Fruit fly (Drosophila melanogaster) whole organism, embryonic: ENCODE measurements around the gene fln.

Experiments used
- Abd-B ChIP-seq: fragments of 200-800 bp; sonication (Bioruptor generic); optimal IDR thresholded peaks from 2 replicates; lab custom pipeline; 2018; ENCODE audit warnings: missing biosample characterization, mild to moderate bottlenecking, missing genetic modification characterization, moderate library complexity
- Aef1 ChIP-seq: fragments of 200-800 bp; sonication (Bioruptor generic); IDR thresholded peaks from 3 replicates; pipeline ENCODE4 v1.3.6; 2022; ENCODE audit warnings: missing biosample characterization, missing genetic modification characterization
- BEAF-32 ChIP-seq: fragments of 200-800 bp; sonication (Bioruptor generic); optimal IDR thresholded peaks from 3 replicates; lab custom pipeline; 2017; ENCODE audit warnings: missing biosample characterization, missing genetic modification characterization, mild to moderate bottlenecking, moderate library complexity, missing genetic modification reagents
- CG10147 ChIP-seq: fragments of 200-800 bp; sonication (Bioruptor generic); optimal IDR thresholded peaks from 2 replicates; lab custom pipeline; 2019; ENCODE audit warnings: missing biosample characterization, mild to moderate bottlenecking, missing genetic modification characterization, moderate library complexity
- CG13287 ChIP-seq: fragments of 200-800 bp; sonication (Bioruptor generic); IDR thresholded peaks from 2 replicates; pipeline ENCODE4 v1.3.6; 2022; ENCODE audit warnings: missing biosample characterization, missing genetic modification characterization; ENCODE audit not compliant: partially characterized antibody
- CG15269 ChIP-seq: fragments of 200-800 bp; sonication (Bioruptor generic); optimal IDR thresholded peaks from 2 replicates; lab custom pipeline; 2018; ENCODE audit warnings: missing biosample characterization, mild to moderate bottlenecking, missing genetic modification characterization, moderate library complexity
- CG1529 ChIP-seq: fragments of 200-800 bp; sonication (Bioruptor generic); optimal IDR thresholded peaks from 3 replicates; lab custom pipeline; 2018; ENCODE audit warnings: missing biosample characterization, missing genetic modification characterization
- CG15514 ChIP-seq: fragments of 200-800 bp; sonication (Bioruptor generic); optimal IDR thresholded peaks from 3 replicates; lab custom pipeline; 2017; ENCODE audit warnings: missing biosample characterization, missing genetic modification characterization, mild to moderate bottlenecking, moderate library complexity, missing genetic modification reagents
- CG15601 ChIP-seq: fragments of 200-800 bp; sonication (Bioruptor generic); optimal IDR thresholded peaks from 3 replicates; lab custom pipeline; 2019; ENCODE audit warnings: missing biosample characterization, mild to moderate bottlenecking, missing genetic modification characterization, moderate library complexity
- CG16813 ChIP-seq: fragments of 200-800 bp; sonication (Bioruptor generic); IDR thresholded peaks from 3 replicates; pipeline ENCODE4 v1.3.6; 2022; ENCODE audit warnings: missing biosample characterization, missing genetic modification characterization; ENCODE audit not compliant: partially characterized antibody
- CG2889 ChIP-seq: fragments of 200-800 bp; sonication (Bioruptor generic); IDR thresholded peaks from 3 replicates; pipeline ENCODE4 v1.3.6; 2022; ENCODE audit warnings: missing biosample characterization, missing genetic modification characterization
- CG42726 ChIP-seq: fragments of 200-800 bp; sonication (Bioruptor generic); IDR thresholded peaks from 2 replicates; pipeline ENCODE4 v1.3.6; 2022; ENCODE audit warnings: missing biosample characterization, missing genetic modification characterization; ENCODE audit not compliant: partially characterized antibody
- CG4617 ChIP-seq: fragments of 200-800 bp; sonication (Bioruptor generic); optimal IDR thresholded peaks from 3 replicates; lab custom pipeline; 2016; ENCODE audit warnings: missing biosample characterization, missing genetic modification characterization, borderline replicate concordance
- CG7928 ChIP-seq: fragments of 200-800 bp; sonication (Bioruptor generic); optimal IDR thresholded peaks from 2 replicates; lab custom pipeline; 2017; ENCODE audit warnings: missing biosample characterization, mild to moderate bottlenecking, missing genetic modification characterization
- CG8290 ChIP-seq, 3 experiments: fragments of 200-800 bp; sonication (Bioruptor generic); optimal IDR thresholded peaks; 2 replicates each; lab custom pipeline; 2016 to 2019; ENCODE audit warnings: missing biosample characterization in 3 of 3, missing genetic modification characterization in 3 of 3, mild to moderate bottlenecking in 2 of 3, moderate library complexity in 1 of 3
- Dp ChIP-seq: fragments of 200-800 bp; sonication (Bioruptor generic); optimal IDR thresholded peaks from 2 replicates; lab custom pipeline; 2018; ENCODE audit warnings: missing biosample characterization, mild to moderate bottlenecking, missing genetic modification characterization, moderate library complexity
- Drgx ChIP-seq: fragments of 200-800 bp; sonication (Bioruptor generic); IDR thresholded peaks from 2 replicates; pipeline ENCODE4 v1.3.6; 2022; ENCODE audit warnings: missing biosample characterization, missing genetic modification characterization
- Fer2 ChIP-seq: fragments of 200-800 bp; sonication (Bioruptor generic); optimal IDR thresholded peaks from 2 replicates; lab custom pipeline; 2018; ENCODE audit warnings: missing biosample characterization, mild to moderate bottlenecking, missing genetic modification characterization, moderate library complexity
- Gsc ChIP-seq: fragments of 200-800 bp; sonication (Bioruptor generic); IDR thresholded peaks from 2 replicates; pipeline ENCODE4 v1.3.6; 2022; ENCODE audit warnings: missing biosample characterization, missing genetic modification characterization
- HmgD ChIP-seq: fragments of 200-800 bp; sonication (Bioruptor generic); optimal IDR thresholded peaks from 3 replicates; lab custom pipeline; 2016; ENCODE audit warnings: missing biosample characterization, missing genetic modification characterization
- Jarid2 ChIP-seq: fragments of 200-800 bp; sonication (Bioruptor generic); optimal IDR thresholded peaks from 3 replicates; lab custom pipeline; 2017; ENCODE audit warnings: mild to moderate bottlenecking, missing biosample characterization, missing genetic modification reagents, missing genetic modification characterization
- MBD-R2 ChIP-seq: fragments of 200-800 bp; sonication (Bioruptor generic); IDR thresholded peaks from 2 replicates; pipeline ENCODE4 v1.3.6; 2022; ENCODE audit warnings: missing biosample characterization, missing genetic modification characterization
- MESR4 ChIP-seq: fragments of 200-800 bp; sonication (Bioruptor generic); optimal IDR thresholded peaks from 2 replicates; lab custom pipeline; 2018; ENCODE audit warnings: missing biosample characterization, mild to moderate bottlenecking, missing genetic modification characterization, moderate library complexity
- Oaz ChIP-seq: fragments of 200-800 bp; sonication (Bioruptor generic); IDR thresholded peaks from 2 replicates; pipeline ENCODE4 v1.3.6; 2022; ENCODE audit warnings: missing biosample characterization, missing genetic modification characterization
- Opbp ChIP-seq: fragments of 200-800 bp; sonication (Bioruptor generic); IDR thresholded peaks from 3 replicates; pipeline ENCODE4 v1.3.6; 2022; ENCODE audit warnings: missing biosample characterization, missing genetic modification characterization; ENCODE audit not compliant: partially characterized antibody
- Pdp1 ChIP-seq, 2 experiments: fragments of 200-800 bp; sonication (Bioruptor generic); optimal IDR thresholded peaks; 3 replicates each; lab custom pipeline; 2016; ENCODE audit warnings: missing biosample characterization in 2 of 2, missing genetic modification characterization in 2 of 2, mild to moderate bottlenecking in 1 of 2, moderate library complexity in 1 of 2
- Scr ChIP-seq: fragments of 200-800 bp; sonication (Bioruptor generic); IDR thresholded peaks from 2 replicates; pipeline ENCODE4 v1.3.6; 2022; ENCODE audit warnings: missing biosample characterization, missing genetic modification characterization; ENCODE audit not compliant: partially characterized antibody
- YL-1 ChIP-seq: fragments of 200-800 bp; sonication (Bioruptor generic); optimal IDR thresholded peaks from 3 replicates; lab custom pipeline; 2017; ENCODE audit warnings: missing biosample characterization, mild to moderate bottlenecking, missing genetic modification characterization
- al ChIP-seq: fragments of 200-800 bp; sonication (Bioruptor generic); IDR thresholded peaks from 2 replicates; pipeline ENCODE4 v1.3.6; 2022; ENCODE audit warnings: missing biosample characterization, missing genetic modification characterization
- br ChIP-seq: fragments of >200 bp; optimal IDR thresholded peaks from 2 replicates; lab custom pipeline; 2017
- dm ChIP-seq: fragments of 200-800 bp; sonication (Bioruptor generic); optimal IDR thresholded peaks from 3 replicates; lab custom pipeline; 2016; ENCODE audit warnings: missing biosample characterization, missing genetic modification characterization
- dysf ChIP-seq: fragments of 200-800 bp; sonication (Bioruptor generic); IDR thresholded peaks from 3 replicates; pipeline ENCODE4 v1.3.6; 2022; ENCODE audit warnings: missing biosample characterization, missing genetic modification characterization
- fd64A ChIP-seq: fragments of 200-800 bp; sonication (Bioruptor generic); optimal IDR thresholded peaks from 3 replicates; lab custom pipeline; 2018; ENCODE audit warnings: missing biosample characterization, mild to moderate bottlenecking, missing genetic modification characterization
- fu2 ChIP-seq: fragments of 200-800 bp; sonication (Bioruptor generic); optimal IDR thresholded peaks from 2 replicates; lab custom pipeline; 2016; ENCODE audit warnings: missing biosample characterization, missing genetic modification characterization
- gfzf ChIP-seq: fragments of 200-800 bp; sonication (Bioruptor generic); optimal IDR thresholded peaks from 2 replicates; lab custom pipeline; 2016; ENCODE audit warnings: missing biosample characterization, mild to moderate bottlenecking, missing genetic modification characterization, moderate library complexity
- grn ChIP-seq: fragments of 200-800 bp; sonication (Bioruptor generic); optimal IDR thresholded peaks from 3 replicates; lab custom pipeline; 2017; ENCODE audit warnings: missing biosample characterization, missing genetic modification characterization
- ham ChIP-seq: fragments of 200-800 bp; sonication (Bioruptor generic); IDR thresholded peaks from 2 replicates; pipeline ENCODE4 v1.3.6; 2022; ENCODE audit warnings: missing biosample characterization, missing genetic modification characterization
- kay ChIP-seq: fragments of 200-800 bp; sonication (Bioruptor generic); optimal IDR thresholded peaks from 2 replicates; lab custom pipeline; 2016; ENCODE audit warnings: missing biosample characterization, missing genetic modification characterization
- knrl ChIP-seq: fragments of 200-800 bp; sonication (Bioruptor generic); IDR thresholded peaks from 3 replicates; pipeline ENCODE4 v1.3.6; 2022; ENCODE audit warnings: missing biosample characterization, missing genetic modification characterization; ENCODE audit not compliant: partially characterized antibody
- mam ChIP-seq: fragments of 200-800 bp; sonication (Bioruptor generic); optimal IDR thresholded peaks from 3 replicates; lab custom pipeline; 2016; ENCODE audit warnings: missing biosample characterization, missing genetic modification characterization
- pros ChIP-seq: fragments of 200-800 bp; sonication (Bioruptor generic); optimal IDR thresholded peaks from 3 replicates; lab custom pipeline; 2019; ENCODE audit warnings: missing biosample characterization, mild to moderate bottlenecking, missing genetic modification characterization, moderate library complexity
- pzg ChIP-seq: fragments of 200-800 bp; sonication (Bioruptor generic); optimal IDR thresholded peaks from 3 replicates; lab custom pipeline; 2018; ENCODE audit warnings: missing biosample characterization, mild to moderate bottlenecking, missing genetic modification characterization, moderate library complexity
- ranshi ChIP-seq: fragments of 200-800 bp; sonication (Bioruptor generic); IDR thresholded peaks from 2 replicates; pipeline ENCODE4 v1.3.6; 2022; ENCODE audit warnings: missing biosample characterization, missing genetic modification characterization
- sens ChIP-seq: fragments of 200-800 bp; sonication (Bioruptor generic); peaks from one replicate; lab custom pipeline; 2016; ENCODE audit warnings: missing biosample characterization, missing genetic modification characterization
- unc-4 ChIP-seq: fragments of 200-800 bp; sonication (Bioruptor generic); IDR thresholded peaks from 2 replicates; pipeline ENCODE4 v1.3.6; 2022; ENCODE audit warnings: missing biosample characterization, missing genetic modification characterization; ENCODE audit not compliant: partially characterized antibody
- vnd ChIP-seq: fragments of 200-800 bp; sonication (Bioruptor generic); IDR thresholded peaks from 3 replicates; pipeline ENCODE4 v1.3.6; 2022; ENCODE audit warnings: missing biosample characterization, missing genetic modification characterization; ENCODE audit not compliant: partially characterized antibody

The fln gene

DNA sequence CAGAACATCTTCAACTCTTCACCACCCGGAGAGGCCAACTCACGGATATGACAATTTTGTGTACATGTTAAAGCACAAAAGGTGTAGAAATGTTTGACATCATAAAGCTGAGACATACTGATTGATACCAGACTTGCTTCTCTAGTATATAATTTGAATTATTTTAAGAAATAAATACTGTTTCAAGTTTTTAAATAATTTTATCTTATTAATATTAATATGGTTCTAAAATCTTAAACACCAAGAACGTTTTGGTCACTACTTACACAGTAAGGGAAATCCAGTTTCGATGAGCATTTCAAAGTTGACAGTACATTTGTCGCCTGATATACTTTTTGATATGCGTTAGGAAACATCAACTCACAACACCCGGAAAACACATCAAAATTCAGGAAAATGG lies 5.3 kb downstream of the fln start, which contains the start of the genes hale and schuy:
hale (minus strand) TSS at position 101 of the 400 bp plus-strand sequence.
schuy (plus strand) TSS at position 326 of the 400 bp plus-strand sequence.
- TF ChIP-seq Drgx (GFP tag; lab: Robert Waterston, UW) (no peak), CG42726 (no peak), ham (GFP tag; lab: Robert Waterston, UW) (no peak), CG15601 (tag; lab: Kevin White, UChicago) (no peak), CG15269 (no peak), ranshi (GFP tag; lab: Robert Waterston, UW) (no peak), CG1529 (GFP tag; lab: Kevin White, UChicago) (no peak), fu2 (GFP tag; lab: Kevin White, UChicago) (no peak)

DNA sequence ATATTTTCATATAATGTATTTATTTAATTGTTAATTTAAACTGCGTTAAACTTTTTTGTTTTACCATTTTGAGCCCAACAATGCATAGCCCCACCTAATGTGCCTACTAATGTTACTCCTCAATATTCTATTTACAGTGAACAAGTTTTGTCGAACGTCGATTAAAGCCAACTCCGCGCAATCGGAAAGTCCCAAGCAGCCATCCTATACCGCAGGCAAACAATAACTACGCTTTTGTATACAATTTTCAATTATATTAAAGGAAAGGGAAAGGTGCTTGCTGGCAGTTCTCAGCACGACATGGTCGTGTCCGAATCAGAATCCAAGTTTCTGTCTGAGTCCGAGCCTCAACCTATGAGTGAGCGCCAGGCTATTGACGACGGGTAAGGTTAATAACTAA lies 9.6 kb downstream of the fln start, which contains the start of gene CG17732:
CG17732 (plus strand) TSS at position 301 of the 400 bp plus-strand sequence.
- no peak for TF ChIP-seq Gsc
- no peak for TF ChIP-seq dm (GFP tag; lab: Kevin White, UChicago)
- no peak for TF ChIP-seq CG7928 (GFP tag; lab: Kevin White, UChicago)
- no peak for TF ChIP-seq br (lab: Kevin White, UChicago)
- TF ChIP-seq Pdp1 (GFP tag; optimal IDR thresholded peaks at IDR 0.05; lab: Kevin White, UChicago): no peak
- TF ChIP-seq CG10147 (GFP tag; lab: Kevin White, UChicago): no peak

DNA sequence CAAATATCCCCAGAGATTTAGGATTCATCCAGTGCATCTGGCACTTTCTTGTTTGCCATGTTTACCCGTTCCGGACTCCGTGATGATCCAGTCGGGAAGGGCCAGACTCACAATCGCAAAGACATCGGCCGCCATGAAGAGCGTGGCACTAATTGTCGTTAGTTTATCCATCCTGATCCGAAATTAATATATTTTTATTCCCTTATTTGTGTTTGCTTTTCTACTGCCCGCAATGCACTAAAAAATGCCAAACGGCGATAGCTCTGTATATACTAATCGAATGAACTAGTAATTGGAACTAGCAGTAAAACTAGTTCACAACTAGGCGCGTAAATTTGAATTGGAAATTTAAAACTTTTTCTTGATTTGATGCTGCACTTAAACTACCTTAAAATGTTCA lies 11.4 kb downstream of the fln start, which contains the start of gene CG14182:
CG14182 (minus strand) TSS at position 221 of the 400 bp plus-strand sequence.
- no peak for TF ChIP-seq Drgx (GFP tag; lab: Robert Waterston, UW)
- TF ChIP-seq kay: no peak
- no peak for TF ChIP-seq Oaz
- TF ChIP-seq Opbp: 0 out of 3 replicates have a peak, but pooled peaks have one; percentile 39
- TF ChIP-seq Abd-B: no peak
- no peak for TF ChIP-seq grn (GFP tag; lab: Kevin White, UChicago)
- no peak for TF ChIP-seq pros (GFP tag; lab: Kevin White, UChicago)
- TF ChIP-seq Dp (GFP tag; lab: Kevin White, UChicago): peak; percentile 92
- peak; percentile 79 for TF ChIP-seq gfzf (GFP tag; lab: Kevin White, UChicago)
- TF ChIP-seq knrl: peak; percentile 49
- TF ChIP-seq CG2889 (GFP tag; lab: Robert Waterston, UW): no peak
- no peak for TF ChIP-seq vnd (GFP tag; lab: Robert Waterston, UW)
- TF ChIP-seq pzg (GFP tag; lab: Kevin White, UChicago): peak; percentile 57
- TF ChIP-seq YL-1: peak; percentile 6
- TF ChIP-seq Scr (GFP tag; lab: Robert Waterston, UW): no peak
- TF ChIP-seq CG16813 (GFP tag; lab: Robert Waterston, UW): 0 out of 3 replicates have a peak, but pooled peaks have one; percentile 15
- TF ChIP-seq Fer2: no peak
- no peak for TF ChIP-seq unc-4
- peak; percentile 85 for TF ChIP-seq CG4617
- TF ChIP-seq BEAF-32 (GFP tag; lab: Kevin White, UChicago): peak; percentile 35
- no peak for TF ChIP-seq CG8290 (GFP tag; optimal IDR thresholded peaks at IDR 0.05; lab: Kevin White, UChicago)
- no peak for TF ChIP-seq CG8290 (tag; optimal IDR thresholded peaks at IDR 0.05; lab: Kevin White, UChicago)
- TF ChIP-seq fd64A (GFP tag; lab: Kevin White, UChicago): no peak
- TF ChIP-seq Jarid2 (GFP tag; lab: Kevin White, UChicago): peak; percentile 18
- peak; percentile 51 for TF ChIP-seq MBD-R2 (GFP tag; lab: Robert Waterston, UW)
- TF ChIP-seq HmgD (GFP tag; lab: Kevin White, UChicago): no peak
- peak; percentile 63 for TF ChIP-seq sens
- no peak for TF ChIP-seq Aef1 (GFP tag; lab: Robert Waterston, UW)
- peak; percentile 70 for TF ChIP-seq MESR4 (GFP tag; lab: Kevin White, UChicago)
- no peak for TF ChIP-seq al (GFP tag; lab: Robert Waterston, UW)
- TF ChIP-seq CG13287 (GFP tag; lab: Robert Waterston, UW): peak; percentile 47; the same call in 1 of the 2 replicates
- no peak for TF ChIP-seq mam (GFP tag; lab: Kevin White, UChicago)
- no peak for TF ChIP-seq dysf (GFP tag; lab: Robert Waterston, UW)
- peak; percentile 99 for TF ChIP-seq CG15514
